Worm (Caenorhabditis elegans) whole organism, mixed stage, embryonic: ENCODE results near the gene pes-9.

Experiments
- cnd-1 ChIP-seq: fragments of 200-800 bp; sonication (Bioruptor generic); optimal IDR thresholded peaks from 2 replicates; lab custom pipeline; 2018; ENCODE audit warnings: mild to moderate bottlenecking, missing genetic modification characterization, missing compliant biosample characterization
- lin-13 ChIP-seq: fragments of 150-350 bp; optimal IDR thresholded peaks from 2 replicates; lab custom pipeline; 2014; ENCODE audit warnings: missing biosample characterization, missing genetic modification characterization
- lsy-2 ChIP-seq: fragments of 150-350 bp; optimal IDR thresholded peaks from 2 replicates; lab custom pipeline; 2014; ENCODE audit warnings: missing biosample characterization, missing genetic modification characterization
- nhr-237 ChIP-seq: fragments of 150-350 bp; optimal IDR thresholded peaks from 2 replicates; lab custom pipeline; 2014; ENCODE audit warnings: missing biosample characterization, missing genetic modification characterization
- nhr-28 ChIP-seq: fragments of 150-350 bp; optimal IDR thresholded peaks from 2 replicates; lab custom pipeline; 2014; ENCODE audit warnings: missing biosample characterization, missing genetic modification characterization
- nhr-76 ChIP-seq: sonication (generic microtip); optimal IDR thresholded peaks from 2 replicates; lab custom pipeline; 2017; ENCODE audit warnings: missing biosample characterization, missing genetic modification characterization
- snpc-4 ChIP-seq: fragments of 150-350 bp; optimal IDR thresholded peaks from 2 replicates; lab custom pipeline; 2014; ENCODE audit warnings: missing biosample characterization, missing genetic modification characterization
- unc-62 ChIP-seq: fragments of 150-350 bp; optimal IDR thresholded peaks from 2 replicates; lab custom pipeline; 2014; ENCODE audit warnings: missing biosample characterization, missing genetic modification reagents, missing genetic modification characterization
- ztf-11 ChIP-seq: fragments of 150-350 bp; optimal IDR thresholded peaks from 2 replicates; lab custom pipeline; 2014; ENCODE audit warnings: missing biosample characterization, missing genetic modification characterization

DNA sequence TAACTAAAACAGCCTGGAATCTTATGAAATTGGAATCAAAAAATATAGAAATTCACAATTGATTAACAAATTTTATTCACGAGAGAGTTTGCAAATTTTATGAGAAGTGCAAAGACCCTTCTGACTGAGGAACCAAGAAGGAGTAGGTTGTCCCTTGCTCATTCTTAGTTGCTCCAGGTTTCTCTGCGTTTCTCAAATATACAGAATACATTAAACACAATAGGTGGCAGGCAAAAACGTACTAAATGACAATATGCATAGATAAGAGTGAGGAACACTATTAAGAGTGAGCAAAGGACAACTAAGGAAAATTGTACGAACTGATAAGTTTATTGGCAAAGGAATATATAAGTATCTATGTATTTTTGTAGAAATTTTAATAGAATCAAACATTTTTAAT lies 38.1 kb downstream of the pes-9 start, which contains the start of gene C53A5.9:
- TF ChIP-seq nhr-76 (tag; lab: Kevin White, UChicago) (no peak), unc-62 (GFP tag; lab: Kevin White, UChicago) (no peak), nhr-28 (tag; lab: Kevin White, UChicago) (no peak), snpc-4 (tag; lab: Kevin White, UChicago) (no peak), cnd-1 (no peak), ztf-11 (tag; lab: Kevin White, UChicago) (no peak), lin-13 (tag; lab: Kevin White, UChicago) (no peak), lsy-2 (no peak), nhr-237 (tag; lab: Kevin White, UChicago) (no peak)
